Worm (Caenorhabditis elegans): Measurements from ENCODE around the gene Y55F3AM.5.

The Y55F3AM.5 gene

DNA sequence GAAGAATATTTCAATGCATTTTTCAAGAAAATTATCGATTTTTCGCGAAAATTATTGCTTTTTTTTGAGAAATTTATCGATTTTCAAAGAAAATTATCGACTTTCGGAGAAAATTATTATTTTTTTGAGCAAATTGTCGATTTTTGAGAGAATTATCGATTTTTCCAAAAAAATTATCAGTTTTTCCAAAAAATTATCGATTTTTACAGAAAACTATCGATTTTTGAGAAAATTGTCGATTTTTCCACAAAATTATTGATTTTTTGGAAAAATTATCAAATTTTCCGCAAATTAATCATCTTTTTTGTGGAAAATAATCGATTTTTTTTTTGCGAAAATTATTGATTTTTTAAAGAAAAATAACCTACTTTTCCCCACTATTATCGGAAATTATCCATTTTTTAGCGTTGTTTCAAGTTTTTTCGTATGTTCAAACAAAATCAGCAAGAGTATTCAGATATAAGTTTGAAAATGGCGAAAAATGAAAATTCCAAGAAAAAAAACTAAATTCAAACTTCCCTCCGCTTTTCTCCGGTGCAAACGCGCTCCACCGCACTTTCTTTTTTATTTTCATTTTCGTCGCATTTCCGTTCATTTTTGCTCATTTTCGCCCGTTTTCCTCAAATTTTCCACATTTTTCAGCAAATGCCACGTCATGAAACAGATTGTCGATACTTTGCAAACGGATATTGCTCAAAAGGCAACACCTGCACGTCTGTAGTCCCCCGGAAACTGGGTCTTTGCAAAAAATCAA is 7.2 kb upstream of the Y55F3AM.5 start, which contains the start of gene lep-2:
lep-2 (plus strand) TSS at position 637 of the 754 bp plus-strand sequence.
- TF ChIP-seq pha-4 (tag; optimal IDR thresholded peaks at IDR 0.05) (no peak), hlh-1 (tag; optimal IDR thresholded peaks at IDR 0.05) (no peak), nhr-12 (tag; optimal IDR thresholded peaks at IDR 0.05) (no peak), ztf-11 (tag; optimal IDR thresholded peaks at IDR 0.05) (no peak), flh-1 (GFP tag; optimal IDR thresholded peaks at IDR 0.05) (no peak), bed-3 (GFP tag; optimal IDR thresholded peaks at IDR 0.05) (no peak), sptf-1 (tag; optimal IDR thresholded peaks at IDR 0.05) (no peak), nhr-2 (tag; optimal IDR thresholded peaks at IDR 0.05) (no peak), cnd-1 (tag; optimal IDR thresholded peaks at IDR 0.05) (no peak), nhr-76 (tag; optimal IDR thresholded peaks at IDR 0.05) (no peak), ceh-43 (GFP tag; optimal IDR thresholded peaks at IDR 0.05) (no peak), elt-1 (tag; optimal IDR thresholded peaks at IDR 0.05; ENCODE audit: borderline replicate concordance, insufficient read depth) (no peak), ces-1 (GFP tag; optimal IDR thresholded peaks at IDR 0.05) (no peak), sem-2 (GFP tag; optimal IDR thresholded peaks at IDR 0.05) (no peak)

- no peak for TF ChIP-seq unc-39 (tag; optimal IDR thresholded peaks at IDR 0.05)
- no peak for TF ChIP-seq ceh-43 (GFP tag; optimal IDR thresholded peaks at IDR 0.05)
- peak; percentile 13 for TF ChIP-seq ceh-39 (tag; optimal IDR thresholded peaks at IDR 0.05)
- TF ChIP-seq lsy-2 (tag; optimal IDR thresholded peaks at IDR 0.05): no peak
These were observed 661 bp downstream of the Y55F3AM.5 start for ce11 chrIV:999675-1000074.

DNA sequence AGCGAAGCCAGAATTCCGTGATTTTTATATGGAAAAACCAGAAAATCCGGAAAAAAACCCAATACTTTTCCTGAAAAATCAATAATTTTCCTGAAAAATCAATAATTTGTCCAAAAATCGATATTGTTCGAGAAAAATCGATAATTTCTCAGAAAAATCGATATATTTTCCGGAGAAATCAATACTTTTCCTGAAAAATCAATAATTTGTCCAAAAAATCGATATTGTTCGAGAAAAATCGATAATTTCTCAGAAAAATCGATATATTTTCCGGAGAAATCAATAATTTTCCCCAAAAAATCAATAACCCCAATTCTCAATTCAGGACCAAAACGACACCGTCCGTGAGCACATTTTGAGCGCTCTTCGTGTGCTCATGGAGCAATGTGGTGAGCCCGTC is 1.4 kb downstream of the Y55F3AM.5 start:
- no peak for TF ChIP-seq ceh-43 (GFP tag; optimal IDR thresholded peaks at IDR 0.05)
- TF ChIP-seq mep-1 (tag; optimal IDR thresholded peaks at IDR 0.05): no peak
- TF ChIP-seq nhr-76 (tag; optimal IDR thresholded peaks at IDR 0.05): no peak
- TF ChIP-seq mls-2 (tag; optimal IDR thresholded peaks at IDR 0.05): no peak
- TF ChIP-seq bed-3 (GFP tag; optimal IDR thresholded peaks at IDR 0.05): no peak
- no peak for TF ChIP-seq sem-2 (GFP tag; optimal IDR thresholded peaks at IDR 0.05)
- TF ChIP-seq elt-1 (tag; optimal IDR thresholded peaks at IDR 0.05; ENCODE audit: borderline replicate concordance, insufficient read depth): no peak

DNA sequence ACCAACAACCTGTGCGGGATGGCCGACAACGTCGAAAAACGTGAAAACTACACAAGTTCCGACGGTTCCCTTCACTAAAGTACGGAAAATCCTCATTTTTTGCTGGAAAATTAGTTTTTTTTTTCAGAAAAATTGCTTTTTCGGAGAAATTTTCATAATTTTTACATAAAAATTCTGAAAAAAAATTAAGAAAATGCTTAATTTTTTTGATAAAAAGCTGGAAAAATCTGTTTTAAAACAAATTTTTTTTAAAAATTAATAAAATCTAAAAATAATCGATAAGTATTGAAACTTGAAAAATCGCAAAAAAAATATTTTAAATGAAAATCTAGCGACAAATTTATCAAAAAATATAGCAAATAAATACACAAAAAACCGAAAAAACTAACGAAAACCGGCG is 6.7 kb downstream of the Y55F3AM.5 start, which contains the start of gene immp-2:
immp-2 (minus strand) TSS at position 101 of the 400 bp plus-strand sequence.
- TF ChIP-seq nhr-2 (tag; optimal IDR thresholded peaks at IDR 0.05) (no peak), zip-8 (tag; optimal IDR thresholded peaks at IDR 0.05) (no peak)

DNA sequence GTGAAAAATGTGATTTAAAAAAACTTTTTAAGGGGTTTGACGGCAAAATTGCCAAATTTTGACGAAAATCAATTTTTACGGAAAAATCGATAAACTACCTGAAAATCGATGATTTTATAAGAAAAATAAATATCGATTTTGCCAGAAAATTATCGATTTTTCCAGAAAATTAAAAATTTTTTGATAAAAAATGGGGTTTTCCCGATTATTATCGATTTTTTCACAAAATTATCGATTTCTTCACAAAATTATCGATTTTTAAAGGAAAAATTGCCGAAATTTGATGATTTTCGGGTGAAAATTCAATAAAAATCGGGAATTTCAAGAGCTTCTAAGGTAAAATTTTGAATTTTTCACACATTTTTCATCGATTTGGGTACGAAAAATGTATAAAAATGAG is 7.6 kb downstream of the Y55F3AM.5 start:
- no peak for TF ChIP-seq unc-120 (tag; optimal IDR thresholded peaks at IDR 0.05; ENCODE audit: poor library complexity, severe bottlenecking)
- TF ChIP-seq nhr-12 (tag; optimal IDR thresholded peaks at IDR 0.05): no peak
- no peak for TF ChIP-seq drap-1 (GFP tag; optimal IDR thresholded peaks at IDR 0.05)
- no peak for TF ChIP-seq hlh-1 (tag; optimal IDR thresholded peaks at IDR 0.05)
- TF ChIP-seq snpc-4 (tag; optimal IDR thresholded peaks at IDR 0.05): no peak
- no peak for TF ChIP-seq zip-8 (tag; optimal IDR thresholded peaks at IDR 0.05)
- no peak for TF ChIP-seq bed-3 (GFP tag; optimal IDR thresholded peaks at IDR 0.05)
- no peak for TF ChIP-seq flh-1 (GFP tag; optimal IDR thresholded peaks at IDR 0.05)
- no peak for TF ChIP-seq lin-13 (tag; optimal IDR thresholded peaks at IDR 0.05)
- TF ChIP-seq unc-62 (GFP tag; optimal IDR thresholded peaks at IDR 0.05): no peak
- no peak for TF ChIP-seq nhr-237 (tag; optimal IDR thresholded peaks at IDR 0.05)
- TF ChIP-seq sptf-1 (tag; optimal IDR thresholded peaks at IDR 0.05): no peak
- TF ChIP-seq ceh-83 (GFP tag; optimal IDR thresholded peaks at IDR 0.05): no peak
- TF ChIP-seq ceh-39 (tag; optimal IDR thresholded peaks at IDR 0.05): no peak
- TF ChIP-seq ztf-11 (tag; optimal IDR thresholded peaks at IDR 0.05): no peak

DNA sequence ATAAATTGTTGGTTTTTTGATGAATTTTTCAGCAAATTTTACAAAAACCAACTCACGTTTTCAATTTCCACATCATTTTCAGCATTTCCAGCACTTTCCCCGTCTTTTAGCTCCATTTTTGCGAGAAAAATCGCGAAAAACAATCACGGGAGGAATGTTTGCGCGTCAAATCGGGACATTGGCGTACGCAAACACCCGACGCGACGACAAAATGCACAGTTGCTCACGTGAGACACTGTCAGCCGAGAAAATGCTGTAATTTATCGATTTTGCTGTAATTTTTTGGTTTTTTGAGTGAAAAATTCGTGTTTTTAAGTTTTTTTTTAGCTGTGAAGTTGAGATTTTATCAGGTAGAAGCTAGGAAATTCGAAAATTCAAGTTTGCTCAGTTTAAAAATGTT is 10.5 kb downstream of the Y55F3AM.5 start, which contains the start of gene Y55F3AM.9:
Y55F3AM.9 (minus strand) TSS at position 189 of the 400 bp plus-strand sequence.
- TF ChIP-seq sptf-1 (tag; optimal IDR thresholded peaks at IDR 0.05) (peak; percentile 30), mep-1 (tag; optimal IDR thresholded peaks at IDR 0.05) (peak; percentile 4), lsy-2 (tag; optimal IDR thresholded peaks at IDR 0.05) (peak; percentile 19), ztf-11 (tag; optimal IDR thresholded peaks at IDR 0.05) (peak; percentile 11), ces-1 (GFP tag; optimal IDR thresholded peaks at IDR 0.05) (peak; percentile 33), lin-13 (tag; optimal IDR thresholded peaks at IDR 0.05) (peak; percentile 46), mls-2 (tag; optimal IDR thresholded peaks at IDR 0.05) (no peak), blmp-1 (tag; optimal IDR thresholded peaks at IDR 0.05) (no peak)
